Worm (Caenorhabditis elegans) whole organism, L4 larva: Measurements from ENCODE around the gene ser-2.

Experiments
- F26F4.8 ChIP-seq: fragments of 200-800 bp; sonication (Bioruptor generic); conservative IDR thresholded peaks from 2 replicates; pipeline ENCODE4 v1.3.6; 2022; ENCODE audit warnings: missing genetic modification characterization, missing compliant biosample characterization
- F37D6.2 ChIP-seq: sonication (generic microtip); optimal IDR thresholded peaks from 2 replicates; lab custom pipeline; 2016; ENCODE audit warnings: mild to moderate bottlenecking, missing genetic modification characterization, missing compliant biosample characterization
- F44E2.7 ChIP-seq: fragments of 200-800 bp; sonication (Bioruptor generic); IDR thresholded peaks from 2 replicates; pipeline ENCODE4 v2.1.2; 2022; ENCODE audit warnings: missing genetic modification characterization, missing compliant biosample characterization
- F49E8.2 ChIP-seq: sonication (generic microtip); optimal IDR thresholded peaks from 2 replicates; lab custom pipeline; 2016; ENCODE audit warnings: missing compliant biosample characterization, mild to moderate bottlenecking, missing genetic modification characterization, borderline replicate concordance
- R02D3.7 ChIP-seq: fragments of 150-350 bp; sonication (generic microtip); optimal IDR thresholded peaks from 3 replicates; lab custom pipeline; 2014; ENCODE audit warnings: missing biosample characterization, missing genetic modification characterization
- Y75B8A.6 ChIP-seq: fragments of 200-800 bp; sonication (Bioruptor generic); IDR thresholded peaks from 2 replicates; pipeline ENCODE4 v1.3.6; 2022; ENCODE audit warnings: missing genetic modification reagents, missing genetic modification characterization, missing compliant biosample characterization
- aha-1 ChIP-seq: fragments of 150-350 bp; peaks from one replicate; lab custom pipeline; 2014; ENCODE audit warnings: missing biosample characterization, missing genetic modification characterization
- aly-2 ChIP-seq: sonication (generic microtip); optimal IDR thresholded peaks from 2 replicates; lab custom pipeline; 2018; ENCODE audit warnings: missing biosample characterization, missing genetic modification characterization
- ama-1 ChIP-seq: fragments of 150-350 bp; optimal IDR thresholded peaks from 2 replicates; lab custom pipeline; 2014; ENCODE audit warnings: inconsistent platforms, mixed read lengths
- arid-1 ChIP-seq: fragments of 200-800 bp; sonication (Bioruptor generic); conservative IDR thresholded peaks from 2 replicates; pipeline ENCODE4 v1.3.6; 2022; ENCODE audit warnings: missing genetic modification reagents, missing genetic modification characterization, missing compliant biosample characterization
- attf-4 ChIP-seq: sonication (generic microtip); optimal IDR thresholded peaks from 3 replicates; lab custom pipeline; 2017; ENCODE audit warnings: missing biosample characterization, missing genetic modification characterization
- ceh-32 ChIP-seq: sonication (generic microtip); optimal IDR thresholded peaks from 2 replicates; lab custom pipeline; 2016; ENCODE audit warnings: mild to moderate bottlenecking, missing genetic modification characterization, missing compliant biosample characterization; ENCODE audit not compliant: poor library complexity
- ceh-44 ChIP-seq: fragments of 200-800 bp; sonication (Bioruptor generic); IDR thresholded peaks from 2 replicates; pipeline ENCODE4 v1.3.6; 2022; ENCODE audit warnings: missing genetic modification reagents, missing genetic modification characterization, missing compliant biosample characterization
- ces-1 ChIP-seq: fragments of 150-350 bp; sonication (generic microtip); optimal IDR thresholded peaks from 4 replicates; lab custom pipeline; 2014; ENCODE audit warnings: missing biosample characterization, missing genetic modification reagents, missing genetic modification characterization
- daf-12 ChIP-seq: fragments of 150-350 bp; optimal IDR thresholded peaks from 2 replicates; lab custom pipeline; 2014; ENCODE audit warnings: missing biosample characterization, missing genetic modification reagents, missing genetic modification characterization
- daf-16 ChIP-seq, 3 experiments: sonication (generic microtip); optimal IDR thresholded peaks; 2 replicates each; lab custom pipeline; 2016 to 2017; ENCODE audit warnings: missing genetic modification characterization in 3 of 3, missing genetic modification reagents in 3 of 3, mild to moderate bottlenecking in 2 of 3, missing compliant biosample characterization in 2 of 3, missing biosample characterization in 1 of 3, moderate library complexity in 1 of 3
- dmd-9 ChIP-seq: fragments of 200-800 bp; sonication (Bioruptor generic); IDR thresholded peaks from 2 replicates; pipeline ENCODE4 v1.3.6; 2022; ENCODE audit warnings: missing genetic modification reagents, missing genetic modification characterization, missing compliant biosample characterization
- duxl-1 ChIP-seq: sonication (generic microtip); optimal IDR thresholded peaks from 2 replicates; lab custom pipeline; 2016; ENCODE audit warnings: mild to moderate bottlenecking, missing genetic modification characterization, moderate library complexity, missing compliant biosample characterization; ENCODE audit not compliant: poor library complexity
- fkh-10 ChIP-seq: fragments of 150-350 bp; optimal IDR thresholded peaks from 2 replicates; lab custom pipeline; 2014; ENCODE audit warnings: missing biosample characterization, missing genetic modification reagents, missing genetic modification characterization
- fos-1 ChIP-seq: fragments of 150-350 bp; optimal IDR thresholded peaks from 2 replicates; lab custom pipeline; 2014; ENCODE audit warnings: missing biosample characterization, missing genetic modification characterization
- gei-8 ChIP-seq: fragments of 200-800 bp; sonication (Bioruptor generic); optimal IDR thresholded peaks from 2 replicates; lab custom pipeline; 2018; ENCODE audit warnings: mild to moderate bottlenecking, missing genetic modification characterization, missing compliant biosample characterization
- hlh-11 ChIP-seq: fragments of 200-800 bp; sonication (Bioruptor generic); optimal IDR thresholded peaks from 2 replicates; lab custom pipeline; 2018; ENCODE audit warnings: mild to moderate bottlenecking, missing genetic modification characterization, missing compliant biosample characterization
- jun-1 ChIP-seq: fragments of 150-350 bp; optimal IDR thresholded peaks from 2 replicates; lab custom pipeline; 2014; ENCODE audit warnings: missing biosample characterization, missing genetic modification reagents, missing genetic modification characterization
- lin-13 ChIP-seq: fragments of 150-350 bp; optimal IDR thresholded peaks from 2 replicates; lab custom pipeline; 2014; ENCODE audit warnings: missing biosample characterization, missing genetic modification reagents, missing genetic modification characterization
- lin-39 ChIP-seq: fragments of 150-350 bp; optimal IDR thresholded peaks from 2 replicates; lab custom pipeline; 2014; ENCODE audit warnings: missing biosample characterization, missing genetic modification reagents, missing genetic modification characterization
- lir-3 ChIP-seq: sonication (generic microtip); optimal IDR thresholded peaks from 2 replicates; lab custom pipeline; 2016; ENCODE audit warnings: mild to moderate bottlenecking, missing genetic modification characterization, missing compliant biosample characterization
- madf-5 ChIP-seq, 2 experiments: fragments of 200-800 bp; sonication (Bioruptor generic); IDR thresholded peaks; 2 replicates each; pipeline ENCODE4 v1.3.6; 2022; ENCODE audit warnings: missing compliant biosample characterization in 2 of 2, missing genetic modification characterization in 2 of 2
- madf-9 ChIP-seq: fragments of 200-800 bp; sonication (Bioruptor generic); conservative IDR thresholded peaks from 2 replicates; pipeline ENCODE4 v1.3.6; 2022; ENCODE audit warnings: missing genetic modification reagents, missing genetic modification characterization, missing compliant biosample characterization
- mdl-1 ChIP-seq, 2 experiments: fragments of 150-350 bp in 1 of 2; sonication (generic microtip) in 1 of 2; optimal IDR thresholded peaks; 2 replicates each; lab custom pipeline; 2014 to 2017; ENCODE audit warnings: missing biosample characterization in 2 of 2, missing genetic modification characterization in 2 of 2
- mep-1 ChIP-seq: fragments of 150-350 bp; sonication (generic microtip); optimal IDR thresholded peaks from 3 replicates; lab custom pipeline; 2014; ENCODE audit warnings: missing biosample characterization, missing genetic modification characterization
- mes-2 ChIP-seq: sonication (generic microtip); optimal IDR thresholded peaks from 2 replicates; lab custom pipeline; 2016; ENCODE audit warnings: missing genotype, mild to moderate bottlenecking, missing genetic modification characterization, missing compliant biosample characterization; ENCODE audit not compliant: poor library complexity, severe bottlenecking
- mxl-2 ChIP-seq: fragments of 200-800 bp; sonication (Bioruptor generic); conservative IDR thresholded peaks from 2 replicates; pipeline ENCODE4 v1.3.6; 2022; ENCODE audit warnings: missing genetic modification reagents, missing genetic modification characterization, missing compliant biosample characterization
- nhr-102 ChIP-seq: sonication (generic microtip); optimal IDR thresholded peaks from 2 replicates; lab custom pipeline; 2016; ENCODE audit warnings: mild to moderate bottlenecking, missing genetic modification characterization, moderate library complexity, missing compliant biosample characterization
- nhr-111 ChIP-seq: fragments of 200-800 bp; sonication (Bioruptor generic); optimal IDR thresholded peaks from 2 replicates; lab custom pipeline; 2018; ENCODE audit warnings: mild to moderate bottlenecking, missing genetic modification characterization, missing compliant biosample characterization
- nhr-42 ChIP-seq: fragments of 200-800 bp; sonication (Bioruptor generic); IDR thresholded peaks from 2 replicates; pipeline ENCODE4 v1.3.6; 2022; ENCODE audit warnings: missing genetic modification characterization, missing compliant biosample characterization
- pqm-1 ChIP-seq: sonication (generic microtip); optimal IDR thresholded peaks from 2 replicates; lab custom pipeline; 2017; ENCODE audit warnings: missing biosample characterization, missing genetic modification characterization
- set-16 ChIP-seq: fragments of 200-800 bp; sonication (Bioruptor generic); IDR thresholded peaks from 2 replicates; pipeline ENCODE4 v1.3.6; 2022; ENCODE audit warnings: missing genetic modification reagents, missing genetic modification characterization, missing compliant biosample characterization
- skn-1 ChIP-seq: fragments of 150-350 bp; optimal IDR thresholded peaks from 2 replicates; lab custom pipeline; 2014; ENCODE audit warnings: missing biosample characterization, missing genetic modification characterization
- snpc-1.2 ChIP-seq: fragments of 200-800 bp; sonication (Bioruptor generic); IDR thresholded peaks from 2 replicates; pipeline ENCODE4 v1.3.6; 2022; ENCODE audit warnings: missing genetic modification reagents, missing genetic modification characterization, missing compliant biosample characterization
- snpc-4 ChIP-seq: fragments of 150-350 bp; optimal IDR thresholded peaks from 2 replicates; lab custom pipeline; 2014; ENCODE audit warnings: missing biosample characterization, missing genetic modification characterization
- spr-1 ChIP-seq: sonication (generic microtip); optimal IDR thresholded peaks from 2 replicates; lab custom pipeline; 2016; ENCODE audit warnings: mild to moderate bottlenecking, missing genetic modification characterization, missing compliant biosample characterization
- unc-39 ChIP-seq: sonication (generic microtip); optimal IDR thresholded peaks from 2 replicates; lab custom pipeline; 2017; ENCODE audit warnings: missing biosample characterization, missing genetic modification characterization
- zfp-2 ChIP-seq: sonication (generic microtip); optimal IDR thresholded peaks from 2 replicates; lab custom pipeline; 2016; ENCODE audit warnings: mild to moderate bottlenecking, missing genetic modification characterization, missing compliant biosample characterization
- zfp-3 ChIP-seq: fragments of 200-800 bp; sonication (Bioruptor generic); conservative IDR thresholded peaks from 2 replicates; pipeline ENCODE4 v1.3.6; 2022; ENCODE audit warnings: missing genetic modification reagents, missing genetic modification characterization, missing compliant biosample characterization

ser-2 gene

DNA sequence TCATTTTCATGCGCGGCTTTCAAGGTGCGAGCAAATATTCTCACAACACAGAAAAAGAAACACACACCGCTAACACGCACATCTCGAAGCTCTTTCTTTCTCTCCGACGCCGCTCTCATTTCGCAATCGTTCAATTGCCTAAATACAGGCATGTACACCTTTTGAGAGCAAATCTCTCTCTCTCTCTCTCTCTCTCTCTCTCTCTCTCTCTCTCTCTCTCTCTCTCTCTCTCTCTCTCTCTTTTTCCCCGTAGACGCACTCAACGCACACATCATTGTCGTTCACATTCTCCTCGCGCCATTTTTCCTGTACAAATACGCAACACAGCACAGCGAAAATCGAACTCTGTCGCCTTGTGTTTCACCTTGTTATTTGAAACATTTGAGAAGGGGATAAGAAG, 23.5 kb downstream of the ser-2 start (continued):
- TF ChIP-seq hlh-11 (tag; lab: Kevin White, UChicago) (peak; percentile 67), lir-3 (tag; lab: Kevin White, UChicago) (no peak), dmd-9 (no peak), nhr-42 (no peak), unc-39 (tag; lab: Kevin White, UChicago) (no peak), gei-8 (no peak), ces-1 (GFP tag; lab: Kevin White, UChicago) (no peak), aly-2 (tag; lab: Kevin White, UChicago) (no peak), mep-1 (tag; lab: Kevin White, UChicago) (peak; percentile 57), madf-5 (GFP tag; IDR thresholded peaks at IDR 0.05; lab: Robert Waterston, UW) (no peak), mdl-1 (tag; optimal IDR thresholded peaks at IDR 0.05; lab: Kevin White, UChicago) (peak in 1 of 2 experiments; percentile 4), daf-12 (no peak), F49E8.2 (tag; lab: Kevin White, UChicago) (no peak), lin-13 (GFP tag; lab: Kevin White, UChicago) (no peak), mxl-2 (GFP tag; lab: Robert Waterston, UW) (no peak), attf-4 (tag; lab: Kevin White, UChicago) (no peak), ama-1 (lab: Kevin White, UChicago) (no peak), nhr-111 (no peak), nhr-102 (no peak), F37D6.2 (tag; lab: Kevin White, UChicago) (no peak), R02D3.7 (no peak), duxl-1 (tag; lab: Kevin White, UChicago) (no peak), ceh-44 (GFP tag; lab: Robert Waterston, UW) (no peak), arid-1 (GFP tag; lab: Robert Waterston, UW) (no peak), madf-9 (no peak), pqm-1 (tag; lab: Kevin White, UChicago) (no peak), fkh-10 (no peak), F26F4.8 (GFP tag; lab: Robert Waterston, UW) (no peak), skn-1 (tag; lab: Kevin White, UChicago) (no peak), lin-39 (tag; lab: Kevin White, UChicago) (no peak), snpc-1.2 (GFP tag; lab: Robert Waterston, UW) (no peak)

DNA sequence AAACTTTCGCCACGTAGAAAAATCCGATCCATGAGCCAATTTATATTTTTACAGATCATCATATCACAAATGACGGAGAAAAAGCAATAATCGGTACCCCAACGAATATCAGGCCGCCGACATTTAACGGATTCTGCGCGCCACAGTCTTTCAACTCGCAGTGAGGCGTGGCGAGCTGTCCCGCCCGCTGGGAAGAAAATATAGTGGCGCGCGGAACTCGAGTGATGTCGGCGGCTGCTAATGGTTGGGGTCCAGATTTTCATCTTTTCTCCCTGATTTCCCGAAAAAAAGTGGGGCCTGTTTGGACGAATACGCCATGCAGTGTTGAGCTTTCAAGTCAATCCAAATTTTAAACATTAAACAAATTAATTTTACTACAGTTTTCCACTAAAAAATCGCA, 24.2 kb downstream of the ser-2 start:
- no peak for TF ChIP-seq zfp-2
- no peak for TF ChIP-seq lir-3 (tag; lab: Kevin White, UChicago)
- no peak for TF ChIP-seq Y75B8A.6 (GFP tag; lab: Robert Waterston, UW)
- TF ChIP-seq attf-4 (tag; lab: Kevin White, UChicago) = no peak
- TF ChIP-seq daf-16 (GFP tag; optimal IDR thresholded peaks at IDR 0.05; lab: Kevin White, UChicago) = no peak
- TF ChIP-seq daf-16 (tag; optimal IDR thresholded peaks at IDR 0.05; lab: Kevin White, UChicago) = no peak
- TF ChIP-seq set-16 (GFP tag; lab: Robert Waterston, UW) = 0 out of 2 replicates have a peak, but pooled peaks have one; percentile 33
- no peak for TF ChIP-seq fos-1 (tag; lab: Kevin White, UChicago)
- TF ChIP-seq mes-2 (tag; lab: Kevin White, UChicago) = peak; percentile 30
- no peak for TF ChIP-seq madf-5 (GFP tag; IDR thresholded peaks at IDR 0.05; lab: Robert Waterston, UW)
- TF ChIP-seq gei-8 = no peak
- TF ChIP-seq F44E2.7 (GFP tag; lab: Robert Waterston, UW) = no peak
- no peak for TF ChIP-seq aha-1 (tag; lab: Kevin White, UChicago)
- TF ChIP-seq jun-1 (tag; lab: Kevin White, UChicago) = no peak
- no peak for TF ChIP-seq spr-1 (tag; lab: Kevin White, UChicago)
- TF ChIP-seq R02D3.7 = no peak
- TF ChIP-seq ceh-32 = no peak
- TF ChIP-seq snpc-4 (tag; lab: Kevin White, UChicago) = peak; percentile 42
- no peak for TF ChIP-seq zfp-3 (GFP tag; lab: Robert Waterston, UW)
